Fruit fly (Drosophila melanogaster): Measurements from ENCODE around the gene slx1.

slx1 gene

dm6 chr3R:4645457-4646082, 3.8 kb downstream of the slx1 start, which contains the start of the genes Dlip2 and rpk (continued):
- TF ChIP-seq p53 (GFP tag; optimal IDR thresholded peaks at IDR 0.05) (no peak), sens-2 (GFP tag; IDR thresholded peaks at IDR 0.05) (no peak), Sox100B (GFP tag; optimal IDR thresholded peaks at IDR 0.05) (no peak), ems (GFP tag; optimal IDR thresholded peaks at IDR 0.05) (no peak), CG13287 (GFP tag; IDR thresholded peaks at IDR 0.05; ENCODE audit: partially characterized antibody) (peak; percentile 91), CG4617 (GFP tag; optimal IDR thresholded peaks at IDR 0.05; ENCODE audit: borderline replicate concordance) (peak; percentile 38), CG9817 (tag; optimal IDR thresholded peaks at IDR 0.05) (no peak), lbe (GFP tag; optimal IDR thresholded peaks at IDR 0.05) (peak; percentile 22), tna (GFP tag; IDR thresholded peaks at IDR 0.05; ENCODE audit: partially characterized antibody) (peak; percentile 82), nerfin-2 (GFP tag; IDR thresholded peaks at IDR 0.05; ENCODE audit: partially characterized antibody) (peak; percentile 62; the same call in 1 of the 2 replicates), CG4282 (GFP tag; optimal IDR thresholded peaks at IDR 0.05) (no peak), CG7271 (tag; optimal IDR thresholded peaks at IDR 0.05) (no peak), Ssrp (tag; optimal IDR thresholded peaks at IDR 0.05) (no peak), vfl (GFP tag; optimal IDR thresholded peaks at IDR 0.05) (no peak), maf-S (GFP tag; optimal IDR thresholded peaks at IDR 0.05) (no peak), vnd (GFP tag; IDR thresholded peaks at IDR 0.05; ENCODE audit: partially characterized antibody) (peak; percentile 86), tup (GFP tag; optimal IDR thresholded peaks at IDR 0.05) (no peak), run (tag; optimal IDR thresholded peaks at IDR 0.05) (no peak), ase (GFP tag; IDR thresholded peaks at IDR 0.05) (no peak), chn (GFP tag; optimal IDR thresholded peaks at IDR 0.05) (no peak), CG16863 (GFP tag; optimal IDR thresholded peaks at IDR 0.05) (no peak), mld (GFP tag; IDR thresholded peaks at IDR 0.05; ENCODE audit: partially characterized antibody) (peak; percentile 70; the same call in 1 of the 3 replicates), CG12391 (tag; optimal IDR thresholded peaks at IDR 0.05) (no peak), CG10462 (GFP tag; optimal IDR thresholded peaks at IDR 0.05) (no peak), pan (optimal IDR thresholded peaks at IDR 0.05) (no peak), pan (GFP tag; optimal IDR thresholded peaks at IDR 0.05 in 1 of 2, IDR thresholded peaks at IDR 0.05 in 1 of 2) (no peak), dpn (GFP tag; optimal IDR thresholded peaks at IDR 0.05) (no peak), knrl (GFP tag; IDR thresholded peaks at IDR 0.05; ENCODE audit: partially characterized antibody) (peak; percentile 89), D19B (GFP tag; optimal IDR thresholded peaks at IDR 0.05) (no peak), CG15514 (GFP tag; optimal IDR thresholded peaks at IDR 0.05) (peak; percentile 19), ssp (GFP tag; IDR thresholded peaks at IDR 0.05) (peak; percentile 58), fd96Cb (tag; optimal IDR thresholded peaks at IDR 0.05) (no peak), CG1603 (tag; optimal IDR thresholded peaks at IDR 0.05) (peak; percentile 47), nom (GFP tag; optimal IDR thresholded peaks at IDR 0.05) (no peak), ind (GFP tag; optimal IDR thresholded peaks at IDR 0.05) (no peak), MESR4 (GFP tag; optimal IDR thresholded peaks at IDR 0.05) (peak; percentile 31), zen (tag; optimal IDR thresholded peaks at IDR 0.05) (peak; percentile 44), HLH4C (GFP tag; IDR thresholded peaks at IDR 0.05; ENCODE audit: partially characterized antibody) (peak; percentile 85), gce (GFP tag; IDR thresholded peaks at IDR 0.05) (no peak), Dref (GFP tag; IDR thresholded peaks at IDR 0.05) (peak; percentile 72), Opbp (GFP tag; IDR thresholded peaks at IDR 0.05; ENCODE audit: partially characterized antibody) (peak; percentile 82; the same call in 2 of the 3 replicates), Mes4 (GFP tag; optimal IDR thresholded peaks at IDR 0.05) (no peak), CG9797 (GFP tag; optimal IDR thresholded peaks at IDR 0.05) (peak; percentile 25), bowl (GFP tag; IDR thresholded peaks at IDR 0.05) (no peak), CG13624 (GFP tag; optimal IDR thresholded peaks at IDR 0.05) (no peak), CG15696 (tag; optimal IDR thresholded peaks at IDR 0.05) (no peak), org-1 (GFP tag; optimal IDR thresholded peaks at IDR 0.05) (no peak), insv (GFP tag; optimal IDR thresholded peaks at IDR 0.05) (no peak), cato (GFP tag; optimal IDR thresholded peaks at IDR 0.05; ENCODE audit: borderline replicate concordance) (no peak)
